Fruit fly (Drosophila melanogaster) whole organism, embryonic: ENCODE results near the gene DAAM.
A peak's percentile ranks its signal among the peaks of the same experiment; 100 is the strongest.

Source experiments
- Atf-2 ChIP-seq: fragments of 200-800 bp; sonication (Bioruptor generic); optimal IDR thresholded peaks from 2 replicates; lab custom pipeline; 2016; ENCODE audit warnings: missing biosample characterization, missing genetic modification characterization
- Atf6 ChIP-seq: fragments of 200-800 bp; sonication (Bioruptor generic); IDR thresholded peaks from 2 replicates; pipeline ENCODE4 v1.3.6; 2022; ENCODE audit warnings: missing biosample characterization, missing genetic modification characterization
- CG11696 ChIP-seq: fragments of 200-800 bp; sonication (Bioruptor generic); IDR thresholded peaks from 2 replicates; pipeline ENCODE4 v1.3.6; 2022; ENCODE audit warnings: missing biosample characterization, missing genetic modification characterization
- CG12219 ChIP-seq: fragments of 200-800 bp; sonication (Bioruptor generic); optimal IDR thresholded peaks from 3 replicates; lab custom pipeline; 2018; ENCODE audit warnings: missing biosample characterization, mild to moderate bottlenecking, missing genetic modification characterization
- CG12744 ChIP-seq: fragments of 200-800 bp; sonication (Bioruptor generic); optimal IDR thresholded peaks from 2 replicates; lab custom pipeline; 2016; ENCODE audit warnings: missing biosample characterization, missing genetic modification characterization
- CG12942 ChIP-seq: fragments of 200-800 bp; sonication (Bioruptor generic); optimal IDR thresholded peaks from 3 replicates; lab custom pipeline; 2016; ENCODE audit warnings: missing biosample characterization, missing genetic modification characterization
- CG15601 ChIP-seq: fragments of 200-800 bp; sonication (Bioruptor generic); optimal IDR thresholded peaks from 3 replicates; lab custom pipeline; 2019; ENCODE audit warnings: missing biosample characterization, mild to moderate bottlenecking, missing genetic modification characterization, moderate library complexity
- CG1647 ChIP-seq: fragments of 200-800 bp; sonication (Bioruptor generic); optimal IDR thresholded peaks from 3 replicates; lab custom pipeline; 2016; ENCODE audit warnings: missing biosample characterization, missing genetic modification characterization
- CG17186 ChIP-seq: fragments of 200-800 bp; sonication (Bioruptor generic); optimal IDR thresholded peaks from 3 replicates; lab custom pipeline; 2017; ENCODE audit warnings: missing biosample characterization, missing genetic modification reagents, missing genetic modification characterization
- CG17802 ChIP-seq: fragments of 200-800 bp; sonication (Bioruptor generic); optimal IDR thresholded peaks from 2 replicates; lab custom pipeline; 2018; ENCODE audit warnings: missing biosample characterization, mild to moderate bottlenecking, missing genetic modification characterization, moderate library complexity
- CG2199 ChIP-seq: fragments of 200-800 bp; sonication (Bioruptor generic); IDR thresholded peaks from 3 replicates; pipeline ENCODE4 v1.3.6; 2022; ENCODE audit warnings: missing biosample characterization, missing genetic modification characterization
- CG30020 ChIP-seq: fragments of 200-800 bp; optimal IDR thresholded peaks from 2 replicates; lab custom pipeline; 2019; ENCODE audit warnings: missing biosample characterization, mild to moderate bottlenecking, missing genetic modification characterization, moderate library complexity
- CG31224 ChIP-seq: fragments of 200-800 bp; sonication (Bioruptor generic); IDR thresholded peaks from 2 replicates; pipeline ENCODE4 v1.3.6; 2022; ENCODE audit warnings: missing biosample characterization, missing genetic modification characterization
- CG31365 ChIP-seq: fragments of 200-800 bp; sonication (Bioruptor generic); optimal IDR thresholded peaks from 2 replicates; lab custom pipeline; 2018; ENCODE audit warnings: missing biosample characterization, mild to moderate bottlenecking, missing genetic modification characterization
- CG4328 ChIP-seq: fragments of 200-800 bp; sonication (Bioruptor generic); optimal IDR thresholded peaks from 3 replicates; lab custom pipeline; 2017; ENCODE audit warnings: missing biosample characterization, missing genetic modification reagents, missing genetic modification characterization
- CG7839 ChIP-seq: fragments of 200-800 bp; sonication (Bioruptor generic); optimal IDR thresholded peaks from 3 replicates; lab custom pipeline; 2018; ENCODE audit warnings: missing biosample characterization, mild to moderate bottlenecking, missing genetic modification characterization, moderate library complexity
- CG8359 ChIP-seq: fragments of 200-800 bp; sonication (Bioruptor generic); optimal IDR thresholded peaks from 2 replicates; lab custom pipeline; 2017; ENCODE audit warnings: missing biosample characterization, mild to moderate bottlenecking, missing genetic modification characterization, borderline replicate concordance
- Dfd ChIP-seq, 2 experiments: fragments of >200 bp; optimal IDR thresholded peaks; 2 replicates each; lab custom pipeline; 2017; ENCODE audit warnings: missing biosample characterization in 2 of 2, missing genetic modification characterization in 2 of 2
- Doc2 ChIP-seq: fragments of 200-800 bp; sonication (Bioruptor generic); IDR thresholded peaks from 2 replicates; pipeline ENCODE4 v1.3.6; 2022; ENCODE audit warnings: missing biosample characterization, missing genetic modification characterization
- Gsc ChIP-seq: fragments of 200-800 bp; sonication (Bioruptor generic); IDR thresholded peaks from 2 replicates; pipeline ENCODE4 v1.3.6; 2022; ENCODE audit warnings: missing biosample characterization, missing genetic modification characterization
- HmgD ChIP-seq: fragments of 200-800 bp; sonication (Bioruptor generic); optimal IDR thresholded peaks from 3 replicates; lab custom pipeline; 2016; ENCODE audit warnings: missing biosample characterization, missing genetic modification characterization
- Hmr ChIP-seq: fragments of 200-800 bp; sonication (Bioruptor generic); optimal IDR thresholded peaks from 3 replicates; lab custom pipeline; 2017; ENCODE audit warnings: mild to moderate bottlenecking, missing biosample characterization, missing genetic modification reagents, missing genetic modification characterization
- Max ChIP-seq: fragments of 200-800 bp; sonication (Bioruptor generic); optimal IDR thresholded peaks from 2 replicates; lab custom pipeline; 2016; ENCODE audit warnings: missing biosample characterization, mild to moderate bottlenecking, missing genetic modification characterization
- Oaz ChIP-seq: fragments of 200-800 bp; sonication (Bioruptor generic); IDR thresholded peaks from 2 replicates; pipeline ENCODE4 v1.3.6; 2022; ENCODE audit warnings: missing biosample characterization, missing genetic modification characterization
- Optix ChIP-seq: fragments of 200-800 bp; sonication (Bioruptor generic); IDR thresholded peaks from 3 replicates; pipeline ENCODE4 v1.3.6; 2022; ENCODE audit warnings: missing biosample characterization, missing genetic modification characterization
- Scr ChIP-seq: fragments of 200-800 bp; sonication (Bioruptor generic); IDR thresholded peaks from 2 replicates; pipeline ENCODE4 v1.3.6; 2022; ENCODE audit warnings: missing biosample characterization, missing genetic modification characterization; ENCODE audit not compliant: partially characterized antibody
- TFAM ChIP-seq: fragments of 200-800 bp; sonication (Bioruptor generic); optimal IDR thresholded peaks from 2 replicates; lab custom pipeline; 2017; ENCODE audit warnings: missing biosample characterization, missing genetic modification characterization, inconsistent platforms
- ap ChIP-seq: fragments of 200-800 bp; sonication (Bioruptor generic); IDR thresholded peaks from 2 replicates; pipeline ENCODE4 v1.3.6; 2022; ENCODE audit warnings: missing biosample characterization, missing genetic modification characterization
- ase ChIP-seq: fragments of 200-800 bp; sonication (Bioruptor generic); IDR thresholded peaks from 3 replicates; pipeline ENCODE4 v1.3.6; 2022; ENCODE audit warnings: missing biosample characterization, missing genetic modification characterization
- bbx ChIP-seq: fragments of 200-800 bp; sonication (Bioruptor generic); IDR thresholded peaks from 2 replicates; pipeline ENCODE4 v1.3.6; 2022; ENCODE audit warnings: missing biosample characterization, missing genetic modification characterization; ENCODE audit not compliant: partially characterized antibody
- bowl ChIP-seq: fragments of 200-800 bp; sonication (Bioruptor generic); IDR thresholded peaks from 2 replicates; pipeline ENCODE4 v1.3.6; 2022; ENCODE audit warnings: missing biosample characterization, missing genetic modification characterization
- btn ChIP-seq: fragments of 200-800 bp; sonication (Bioruptor generic); optimal IDR thresholded peaks from 2 replicates; lab custom pipeline; 2016; ENCODE audit warnings: missing biosample characterization, missing genetic modification characterization
- cad ChIP-seq: fragments of >200 bp; optimal IDR thresholded peaks from 2 replicates; lab custom pipeline; 2017; ENCODE audit warnings: missing biosample characterization, missing genetic modification characterization
- eyg ChIP-seq: fragments of 200-800 bp; sonication (Bioruptor generic); optimal IDR thresholded peaks from 3 replicates; lab custom pipeline; 2016; ENCODE audit warnings: missing biosample characterization, missing genetic modification characterization
- fu2 ChIP-seq: fragments of 200-800 bp; sonication (Bioruptor generic); optimal IDR thresholded peaks from 2 replicates; lab custom pipeline; 2016; ENCODE audit warnings: missing biosample characterization, missing genetic modification characterization
- grau ChIP-seq: fragments of 200-800 bp; optimal IDR thresholded peaks from 3 replicates; lab custom pipeline; 2019; ENCODE audit warnings: missing biosample characterization, mild to moderate bottlenecking, missing genetic modification characterization, moderate library complexity
- her ChIP-seq: fragments of 200-800 bp; sonication (Bioruptor generic); optimal IDR thresholded peaks from 2 replicates; lab custom pipeline; 2016; ENCODE audit warnings: missing biosample characterization, missing genetic modification characterization
- knrl ChIP-seq: fragments of 200-800 bp; sonication (Bioruptor generic); IDR thresholded peaks from 3 replicates; pipeline ENCODE4 v1.3.6; 2022; ENCODE audit warnings: missing biosample characterization, missing genetic modification characterization; ENCODE audit not compliant: partially characterized antibody
- lilli ChIP-seq: fragments of 200-800 bp; sonication (Bioruptor generic); optimal IDR thresholded peaks from 3 replicates; lab custom pipeline; 2016; ENCODE audit warnings: missing biosample characterization, missing genetic modification characterization
- lola ChIP-seq, 3 experiments: fragments of >200 bp in 2 of 3; fragments of 200-800 bp in 1 of 3; sonication (Bioruptor generic) in 1 of 3; optimal IDR thresholded peaks; 2 replicates each; lab custom pipeline; 2017 to 2019; ENCODE audit warnings: missing biosample characterization in 3 of 3, missing genetic modification characterization in 3 of 3, mild to moderate bottlenecking in 1 of 3, moderate library complexity in 1 of 3
- luna ChIP-seq: fragments of 200-800 bp; sonication (Bioruptor generic); optimal IDR thresholded peaks from 2 replicates; lab custom pipeline; 2016; ENCODE audit warnings: missing biosample characterization, missing genetic modification characterization
- nerfin-1 ChIP-seq: fragments of 200-800 bp; sonication (Bioruptor generic); optimal IDR thresholded peaks from 3 replicates; lab custom pipeline; 2019; ENCODE audit warnings: missing biosample characterization, mild to moderate bottlenecking, missing genetic modification characterization, moderate library complexity
- nerfin-2 ChIP-seq: fragments of 200-800 bp; sonication (Bioruptor generic); IDR thresholded peaks from 2 replicates; pipeline ENCODE4 v1.3.6; 2022; ENCODE audit warnings: missing biosample characterization, missing genetic modification characterization; ENCODE audit not compliant: partially characterized antibody
- sqz ChIP-seq: fragments of 200-800 bp; sonication (Bioruptor generic); optimal IDR thresholded peaks from 3 replicates; lab custom pipeline; 2018; ENCODE audit warnings: missing biosample characterization, mild to moderate bottlenecking, missing genetic modification characterization
- stc ChIP-seq: fragments of 200-800 bp; sonication (Bioruptor generic); IDR thresholded peaks from 2 replicates; pipeline ENCODE4 v1.3.6; 2022; ENCODE audit warnings: missing biosample characterization, missing genetic modification characterization
- tio ChIP-seq: fragments of 200-800 bp; sonication (Bioruptor generic); optimal IDR thresholded peaks from 2 replicates; lab custom pipeline; 2017; ENCODE audit warnings: missing biosample characterization, missing genetic modification characterization, inconsistent platforms
- tll ChIP-seq, 2 experiments: fragments of 200-800 bp in 1 of 2; fragments of >200 bp in 1 of 2; sonication (Bioruptor generic) in 1 of 2; optimal IDR thresholded peaks; 2 replicates each; lab custom pipeline; 2017 to 2019; ENCODE audit warnings: missing biosample characterization in 2 of 2, missing genetic modification characterization in 2 of 2, mild to moderate bottlenecking in 1 of 2, moderate library complexity in 1 of 2
- toy ChIP-seq: fragments of 200-800 bp; sonication (Bioruptor generic); IDR thresholded peaks from 2 replicates; pipeline ENCODE4 v1.3.6; 2022; ENCODE audit warnings: missing biosample characterization, missing genetic modification characterization
- tup ChIP-seq: fragments of 200-800 bp; sonication (Bioruptor generic); optimal IDR thresholded peaks from 2 replicates; lab custom pipeline; 2016; ENCODE audit warnings: missing biosample characterization, mild to moderate bottlenecking, missing genetic modification characterization, moderate library complexity
- vvl ChIP-seq: fragments of 200-800 bp; sonication (Bioruptor generic); IDR thresholded peaks from 2 replicates; pipeline ENCODE4 v1.3.6; 2022; ENCODE audit warnings: missing biosample characterization, missing genetic modification characterization
- wor ChIP-seq: fragments of 200-800 bp; sonication (Bioruptor generic); IDR thresholded peaks from 2 replicates; pipeline ENCODE4 v1.3.6; 2022; ENCODE audit warnings: missing biosample characterization, missing genetic modification characterization

DAAM gene

dm6 chrX:1260327-1260726 lies 61.8 kb downstream of the DAAM start (continued):
- TF ChIP-seq CG11696 (GFP tag; lab: Robert Waterston, UW) = no peak
- no peak for TF ChIP-seq ap (GFP tag; lab: Robert Waterston, UW)
- TF ChIP-seq fu2 (GFP tag; lab: Kevin White, UChicago) = no peak
- no peak for TF ChIP-seq btn (GFP tag; lab: Kevin White, UChicago)
- no peak for TF ChIP-seq CG4328 (GFP tag; lab: Kevin White, UChicago)
- TF ChIP-seq luna (GFP tag; lab: Kevin White, UChicago) = no peak
- TF ChIP-seq Optix (GFP tag; lab: Robert Waterston, UW) = no peak
- TF ChIP-seq her = no peak
- TF ChIP-seq Oaz = no peak
- TF ChIP-seq stc (GFP tag; lab: Robert Waterston, UW) = no peak
- TF ChIP-seq HmgD = no peak
- no peak for TF ChIP-seq tll (GFP tag; optimal IDR thresholded peaks at IDR 0.05; lab: Kevin White, UChicago)
- TF ChIP-seq CG2199 (GFP tag; lab: Robert Waterston, UW) = no peak
- TF ChIP-seq knrl (GFP tag; lab: Robert Waterston, UW) = no peak
- TF ChIP-seq Scr (GFP tag; lab: Robert Waterston, UW) = no peak
- TF ChIP-seq CG31365 (tag; lab: Kevin White, UChicago) = no peak
- TF ChIP-seq CG31224 = no peak
- no peak for TF ChIP-seq CG12744 (GFP tag; lab: Kevin White, UChicago)
- TF ChIP-seq TFAM = no peak
- TF ChIP-seq lola (GFP tag; optimal IDR thresholded peaks at IDR 0.05; lab: Kevin White, UChicago) = no peak
- TF ChIP-seq CG30020 (tag; lab: Kevin White, UChicago) = no peak
- no peak for TF ChIP-seq Doc2
- no peak for TF ChIP-seq CG17186
- TF ChIP-seq CG17802 (tag; lab: Kevin White, UChicago) = no peak
- no peak for TF ChIP-seq CG1647
- peak; percentile 19 for TF ChIP-seq CG7839 (tag; lab: Kevin White, UChicago)
- no peak for TF ChIP-seq Atf6 (GFP tag; lab: Robert Waterston, UW)
- TF ChIP-seq vvl (GFP tag; lab: Robert Waterston, UW) = 0 out of 2 replicates have a peak, but pooled peaks have one; percentile 22
- no peak for TF ChIP-seq Dfd (GFP tag; optimal IDR thresholded peaks at IDR 0.05; lab: Kevin White, UChicago)
- TF ChIP-seq bbx (GFP tag; lab: Robert Waterston, UW) = no peak
- TF ChIP-seq cad = no peak
- peak; percentile 13 for TF ChIP-seq Hmr (GFP tag; lab: Kevin White, UChicago)
- no peak for TF ChIP-seq CG12942
- no peak for TF ChIP-seq tio (GFP tag; lab: Kevin White, UChicago)
- TF ChIP-seq Atf-2 = no peak
- TF ChIP-seq wor (GFP tag; lab: Robert Waterston, UW) = no peak
- no peak for TF ChIP-seq CG12219 (GFP tag; lab: Kevin White, UChicago)
- no peak for TF ChIP-seq nerfin-1 (tag; lab: Kevin White, UChicago)
- TF ChIP-seq toy (GFP tag; lab: Robert Waterston, UW) = no peak
- TF ChIP-seq tup (GFP tag; lab: Kevin White, UChicago) = no peak
- no peak for TF ChIP-seq CG15601
- no peak for TF ChIP-seq ase (GFP tag; lab: Robert Waterston, UW)
- no peak for TF ChIP-seq CG8359 (GFP tag; lab: Kevin White, UChicago)
- TF ChIP-seq sqz = no peak
- no peak for TF ChIP-seq Gsc (GFP tag; lab: Robert Waterston, UW)
- peak; percentile 27 for TF ChIP-seq grau (tag; lab: Kevin White, UChicago)
- peak; percentile 34 for TF ChIP-seq lilli
- TF ChIP-seq bowl = no peak
- TF ChIP-seq Max = no peak
- no peak for TF ChIP-seq eyg (GFP tag; lab: Kevin White, UChicago)
- TF ChIP-seq nerfin-2 = no peak
